Fruit fly (Drosophila melanogaster) whole organism, embryonic: Measurements from ENCODE around the gene Rabex-5.
A peak's percentile ranks its signal among the peaks of the same experiment; 100 is the strongest.

ENCODE experiments used
- Asciz ChIP-seq: fragments of 200-800 bp; sonication (Bioruptor generic); optimal IDR thresholded peaks from 2 replicates; lab custom pipeline; 2017; ENCODE audit warnings: missing biosample characterization, mild to moderate bottlenecking, missing genetic modification characterization, missing genetic modification reagents
- Atf6 ChIP-seq: fragments of 200-800 bp; sonication (Bioruptor generic); IDR thresholded peaks from 2 replicates; pipeline ENCODE4 v1.3.6; 2022; ENCODE audit warnings: missing biosample characterization, missing genetic modification characterization
- Bdp1 ChIP-seq: fragments of 200-800 bp; sonication (Bioruptor generic); optimal IDR thresholded peaks from 3 replicates; lab custom pipeline; 2016; ENCODE audit warnings: missing biosample characterization, missing genetic modification characterization
- CG11093 ChIP-seq: fragments of 200-800 bp; sonication (Bioruptor generic); IDR thresholded peaks from 3 replicates; pipeline ENCODE4 v1.3.6; 2022; ENCODE audit warnings: missing biosample characterization, missing genetic modification characterization
- CG11504 ChIP-seq: fragments of 200-800 bp; sonication (Bioruptor generic); optimal IDR thresholded peaks from 3 replicates; lab custom pipeline; 2019; ENCODE audit warnings: missing biosample characterization, mild to moderate bottlenecking, missing genetic modification characterization, moderate library complexity
- CG11696 ChIP-seq: fragments of 200-800 bp; sonication (Bioruptor generic); IDR thresholded peaks from 2 replicates; pipeline ENCODE4 v1.3.6; 2022; ENCODE audit warnings: missing biosample characterization, missing genetic modification characterization
- CG14050 ChIP-seq: fragments of 200-800 bp; sonication (Bioruptor generic); IDR thresholded peaks from 3 replicates; pipeline ENCODE4 v1.3.6; 2022; ENCODE audit warnings: missing biosample characterization, missing genetic modification characterization
- CG1529 ChIP-seq: fragments of 200-800 bp; sonication (Bioruptor generic); optimal IDR thresholded peaks from 3 replicates; lab custom pipeline; 2018; ENCODE audit warnings: missing biosample characterization, missing genetic modification characterization
- CG16863 ChIP-seq: fragments of 200-800 bp; sonication (Bioruptor generic); optimal IDR thresholded peaks from 3 replicates; lab custom pipeline; 2016; ENCODE audit warnings: missing biosample characterization, missing genetic modification characterization
- CG17328 ChIP-seq: fragments of 200-800 bp; sonication (Bioruptor generic); IDR thresholded peaks from 2 replicates; pipeline ENCODE4 v1.3.6; 2022; ENCODE audit warnings: missing biosample characterization, missing genetic modification characterization
- CG18764 ChIP-seq: fragments of 200-800 bp; sonication (Bioruptor generic); optimal IDR thresholded peaks from 3 replicates; lab custom pipeline; 2016; ENCODE audit warnings: missing biosample characterization, missing genetic modification characterization
- CG31441 ChIP-seq: fragments of 200-800 bp; sonication (Bioruptor generic); IDR thresholded peaks from 2 replicates; pipeline ENCODE4 v1.3.6; 2022; ENCODE audit warnings: missing biosample characterization, missing genetic modification characterization
- CG33557 ChIP-seq: fragments of 200-800 bp; sonication (Bioruptor generic); optimal IDR thresholded peaks from 2 replicates; lab custom pipeline; 2019; ENCODE audit warnings: missing biosample characterization, mild to moderate bottlenecking, missing genetic modification characterization, moderate library complexity
- CG34376 ChIP-seq: fragments of 200-800 bp; sonication (Bioruptor generic); optimal IDR thresholded peaks from 2 replicates; lab custom pipeline; 2018; ENCODE audit warnings: missing biosample characterization, mild to moderate bottlenecking, missing genetic modification characterization
- CG42726 ChIP-seq: fragments of 200-800 bp; sonication (Bioruptor generic); IDR thresholded peaks from 2 replicates; pipeline ENCODE4 v1.3.6; 2022; ENCODE audit warnings: missing biosample characterization, missing genetic modification characterization; ENCODE audit not compliant: partially characterized antibody
- CG7372 ChIP-seq: fragments of 200-800 bp; sonication (Bioruptor generic); IDR thresholded peaks from 2 replicates; pipeline ENCODE4 v1.3.6; 2022; ENCODE audit warnings: missing biosample characterization, missing genetic modification characterization
- CG7786 ChIP-seq: fragments of 200-800 bp; sonication (Bioruptor generic); optimal IDR thresholded peaks from 2 replicates; lab custom pipeline; 2016; ENCODE audit warnings: missing biosample characterization, missing genetic modification characterization
- CG7987 ChIP-seq: fragments of 200-800 bp; sonication (Bioruptor generic); optimal IDR thresholded peaks from 2 replicates; lab custom pipeline; 2018; ENCODE audit warnings: missing biosample characterization, mild to moderate bottlenecking, missing genetic modification characterization, moderate library complexity
- CG8359 ChIP-seq: fragments of 200-800 bp; sonication (Bioruptor generic); optimal IDR thresholded peaks from 2 replicates; lab custom pipeline; 2017; ENCODE audit warnings: missing biosample characterization, mild to moderate bottlenecking, missing genetic modification characterization, borderline replicate concordance
- CG9437 ChIP-seq: fragments of 200-800 bp; sonication (Bioruptor generic); optimal IDR thresholded peaks from 2 replicates; lab custom pipeline; 2018; ENCODE audit warnings: missing biosample characterization, mild to moderate bottlenecking, missing genetic modification characterization
- CG9876 ChIP-seq: fragments of 200-800 bp; sonication (Bioruptor generic); optimal IDR thresholded peaks from 2 replicates; lab custom pipeline; 2016; ENCODE audit warnings: missing biosample characterization, missing genetic modification characterization
- CTCF ChIP-seq: fragments of 200-800 bp; sonication (Bioruptor generic); optimal IDR thresholded peaks from 2 replicates; lab custom pipeline; 2017; ENCODE audit warnings: missing biosample characterization, mild to moderate bottlenecking, missing genetic modification characterization, moderate library complexity
- Camta ChIP-seq: fragments of 200-800 bp; sonication (Bioruptor generic); optimal IDR thresholded peaks from 2 replicates; lab custom pipeline; 2016; ENCODE audit warnings: missing biosample characterization, missing genetic modification characterization
- D ChIP-seq, 2 experiments: fragments of 200-800 bp in 1 of 2; fragments of >200 bp in 1 of 2; sonication (Bioruptor generic) in 1 of 2; optimal IDR thresholded peaks; 2 replicates in 1 of 2; 3 replicates in 1 of 2; lab custom pipeline; 2017; ENCODE audit warnings: mild to moderate bottlenecking in 1 of 2, missing biosample characterization in 1 of 2, missing genetic modification characterization in 1 of 2, missing genetic modification reagents in 1 of 2
- ERR ChIP-seq: fragments of 200-800 bp; sonication (Bioruptor generic); optimal IDR thresholded peaks from 2 replicates; lab custom pipeline; 2016; ENCODE audit warnings: missing biosample characterization, missing genetic modification characterization
- Fer2 ChIP-seq: fragments of 200-800 bp; sonication (Bioruptor generic); optimal IDR thresholded peaks from 2 replicates; lab custom pipeline; 2018; ENCODE audit warnings: missing biosample characterization, mild to moderate bottlenecking, missing genetic modification characterization, moderate library complexity
- Gsc ChIP-seq: fragments of 200-800 bp; sonication (Bioruptor generic); IDR thresholded peaks from 2 replicates; pipeline ENCODE4 v1.3.6; 2022; ENCODE audit warnings: missing biosample characterization, missing genetic modification characterization
- Hmr ChIP-seq: fragments of 200-800 bp; sonication (Bioruptor generic); optimal IDR thresholded peaks from 3 replicates; lab custom pipeline; 2017; ENCODE audit warnings: mild to moderate bottlenecking, missing biosample characterization, missing genetic modification reagents, missing genetic modification characterization
- Hr39 ChIP-seq: fragments of >200 bp; optimal IDR thresholded peaks from 2 replicates; lab custom pipeline; 2017
- Kr ChIP-seq: fragments of 200-800 bp; sonication (Bioruptor generic); optimal IDR thresholded peaks from 2 replicates; lab custom pipeline; 2017; ENCODE audit warnings: missing biosample characterization, mild to moderate bottlenecking, missing genetic modification characterization
- Med ChIP-seq: fragments of 200-800 bp; sonication (Bioruptor generic); peaks from one replicate; lab custom pipeline; 2016; ENCODE audit warnings: missing biosample characterization, missing genetic modification characterization, mild to moderate bottlenecking, inconsistent platforms, moderate library complexity
- Mrtf ChIP-seq: fragments of 200-800 bp; sonication (Bioruptor generic); IDR thresholded peaks from 3 replicates; pipeline ENCODE4 v1.3.6; 2022; ENCODE audit warnings: missing biosample characterization, missing genetic modification characterization
- Poxn ChIP-seq: fragments of 200-800 bp; sonication (Bioruptor generic); IDR thresholded peaks from 2 replicates; pipeline ENCODE4 v1.3.6; 2022; ENCODE audit warnings: missing biosample characterization, missing genetic modification characterization
- Side ChIP-seq: fragments of 200-800 bp; sonication (Bioruptor generic); optimal IDR thresholded peaks from 2 replicates; lab custom pipeline; 2016; ENCODE audit warnings: missing biosample characterization, missing genetic modification characterization
- Six4 ChIP-seq: fragments of 200-800 bp; sonication (Bioruptor generic); optimal IDR thresholded peaks from 2 replicates; lab custom pipeline; 2016; ENCODE audit warnings: missing biosample characterization, missing genetic modification characterization
- Xbp1 ChIP-seq: fragments of 200-800 bp; sonication (Bioruptor generic); optimal IDR thresholded peaks from 3 replicates; lab custom pipeline; 2016; ENCODE audit warnings: missing biosample characterization, mild to moderate bottlenecking, missing genetic modification characterization
- br ChIP-seq: fragments of >200 bp; optimal IDR thresholded peaks from 2 replicates; lab custom pipeline; 2017
- dysf ChIP-seq: fragments of 200-800 bp; sonication (Bioruptor generic); IDR thresholded peaks from 3 replicates; pipeline ENCODE4 v1.3.6; 2022; ENCODE audit warnings: missing biosample characterization, missing genetic modification characterization
- esg ChIP-seq: fragments of 200-800 bp; sonication (Bioruptor generic); conservative IDR thresholded peaks from 2 replicates; pipeline ENCODE4 v1.3.6; 2022; ENCODE audit warnings: missing biosample characterization, missing genetic modification characterization
- fu2 ChIP-seq: fragments of 200-800 bp; sonication (Bioruptor generic); optimal IDR thresholded peaks from 2 replicates; lab custom pipeline; 2016; ENCODE audit warnings: missing biosample characterization, missing genetic modification characterization
- gem ChIP-seq: fragments of 200-800 bp; sonication (Bioruptor generic); optimal IDR thresholded peaks from 2 replicates; lab custom pipeline; 2019; ENCODE audit warnings: missing biosample characterization, mild to moderate bottlenecking, missing genetic modification characterization, moderate library complexity
- h ChIP-seq: fragments of >200 bp; optimal IDR thresholded peaks from 2 replicates; lab custom pipeline; 2017
- insv ChIP-seq, 2 experiments: fragments of 200-800 bp; sonication (Bioruptor generic); optimal IDR thresholded peaks; 3 replicates each; lab custom pipeline; 2016 to 2018; ENCODE audit warnings: missing biosample characterization in 2 of 2, missing genetic modification characterization in 2 of 2
- jumu ChIP-seq: fragments of 200-800 bp; sonication (Bioruptor generic); optimal IDR thresholded peaks from 3 replicates; lab custom pipeline; 2016; ENCODE audit warnings: missing biosample characterization, missing genetic modification characterization
- kay ChIP-seq: fragments of 200-800 bp; sonication (Bioruptor generic); optimal IDR thresholded peaks from 2 replicates; lab custom pipeline; 2016; ENCODE audit warnings: missing biosample characterization, missing genetic modification characterization
- lbe ChIP-seq: fragments of 200-800 bp; sonication (Bioruptor generic); optimal IDR thresholded peaks from 2 replicates; lab custom pipeline; 2016; ENCODE audit warnings: missing biosample characterization, mild to moderate bottlenecking, missing genetic modification characterization
- row ChIP-seq: fragments of 200-800 bp; sonication (Bioruptor generic); IDR thresholded peaks from 3 replicates; pipeline ENCODE4 v1.3.6; 2022; ENCODE audit warnings: missing biosample characterization, missing genetic modification characterization
- sima ChIP-seq: fragments of 200-800 bp; sonication (Bioruptor generic); optimal IDR thresholded peaks from 2 replicates; lab custom pipeline; 2016; ENCODE audit warnings: missing biosample characterization, missing genetic modification characterization
- stc ChIP-seq: fragments of 200-800 bp; sonication (Bioruptor generic); IDR thresholded peaks from 2 replicates; pipeline ENCODE4 v1.3.6; 2022; ENCODE audit warnings: missing biosample characterization, missing genetic modification characterization
- tx ChIP-seq: fragments of 200-800 bp; sonication (Bioruptor generic); optimal IDR thresholded peaks from 2 replicates; lab custom pipeline; 2016; ENCODE audit warnings: missing biosample characterization, missing genetic modification characterization
- unc-4 ChIP-seq: fragments of 200-800 bp; sonication (Bioruptor generic); IDR thresholded peaks from 2 replicates; pipeline ENCODE4 v1.3.6; 2022; ENCODE audit warnings: missing biosample characterization, missing genetic modification characterization; ENCODE audit not compliant: partially characterized antibody

The Rabex-5 gene

dm6 chr3L:1334571-1335427 lies 39.1 kb downstream of the Rabex-5 start, which contains the start of the genes Hmbs and CG2211 (continued):
- peak; percentile 90 for TF ChIP-seq Camta
- peak; percentile 87 for TF ChIP-seq tx (GFP tag; lab: Kevin White, UChicago)
- no peak for TF ChIP-seq Hr39
- no peak for TF ChIP-seq h (lab: Kevin White, UChicago)
- peak; percentile 31 for TF ChIP-seq CTCF (GFP tag; lab: Kevin White, UChicago)
- TF ChIP-seq Fer2 (tag; lab: Kevin White, UChicago): peak; percentile 82
- TF ChIP-seq CG16863 (GFP tag; lab: Kevin White, UChicago): peak; percentile 88
- TF ChIP-seq sima: peak; percentile 55
- peak; percentile 44 for TF ChIP-seq CG1529 (GFP tag; lab: Kevin White, UChicago)
- TF ChIP-seq Mrtf (GFP tag; lab: Robert Waterston, UW): peak; percentile 86
- no peak for TF ChIP-seq CG11504
- no peak for TF ChIP-seq CG8359 (GFP tag; lab: Kevin White, UChicago)
- no peak for TF ChIP-seq Kr (GFP tag; lab: Kevin White, UChicago)
- peak; percentile 76; the same call in 2 of the 3 replicates for TF ChIP-seq CG11093
- peak; percentile 79 for TF ChIP-seq Bdp1 (GFP tag; lab: Kevin White, UChicago)
- no peak for TF ChIP-seq Gsc (GFP tag; lab: Robert Waterston, UW)
- peak; percentile 86 for TF ChIP-seq lbe (GFP tag; lab: Kevin White, UChicago)
- peak; percentile 88 for TF ChIP-seq Atf6 (GFP tag; lab: Robert Waterston, UW)
- peak; percentile 79 for TF ChIP-seq CG33557 (GFP tag; lab: Kevin White, UChicago)
- TF ChIP-seq stc (GFP tag; lab: Robert Waterston, UW): peak; percentile 75
- TF ChIP-seq fu2 (GFP tag; lab: Kevin White, UChicago): peak; percentile 84
- peak; percentile 85 for TF ChIP-seq Six4 (GFP tag; lab: Kevin White, UChicago)
- TF ChIP-seq br (lab: Kevin White, UChicago): no peak
- peak; percentile 73 for TF ChIP-seq CG11696 (GFP tag; lab: Robert Waterston, UW)
- peak; percentile 89 for TF ChIP-seq CG17328 (GFP tag; lab: Robert Waterston, UW)
- TF ChIP-seq CG9876 (GFP tag; lab: Kevin White, UChicago): peak; percentile 84
- TF ChIP-seq CG7987 (GFP tag; lab: Kevin White, UChicago): peak; percentile 73
- peak; percentile 74 for TF ChIP-seq Side (GFP tag; lab: Kevin White, UChicago)
- TF ChIP-seq jumu: peak; percentile 84
- peak; percentile 75 for TF ChIP-seq esg (GFP tag; lab: Robert Waterston, UW)
- TF ChIP-seq Xbp1 (GFP tag; lab: Kevin White, UChicago): peak; percentile 91
- peak; percentile 30 for TF ChIP-seq Asciz (GFP tag; lab: Kevin White, UChicago)
- TF ChIP-seq unc-4 (GFP tag; lab: Robert Waterston, UW): peak; percentile 48; the same call in 1 of the 2 replicates
- peak; percentile 60 for TF ChIP-seq CG42726
- peak; percentile 38 to 93 for TF ChIP-seq insv (GFP tag; optimal IDR thresholded peaks at IDR 0.05; lab: Kevin White, UChicago)
- TF ChIP-seq CG31441: peak; percentile 92
- peak; percentile 82 for TF ChIP-seq CG7372
- TF ChIP-seq CG9437: peak; percentile 34
- TF ChIP-seq CG7786 (GFP tag; lab: Kevin White, UChicago): peak; percentile 89
- TF ChIP-seq dysf (GFP tag; lab: Robert Waterston, UW): peak; percentile 89
- peak; percentile 96 for TF ChIP-seq row (GFP tag; lab: Robert Waterston, UW)
- peak; percentile 89 for TF ChIP-seq gem (tag; lab: Kevin White, UChicago)
- TF ChIP-seq Med (GFP tag; lab: Kevin White, UChicago): peak; percentile 98
- TF ChIP-seq ERR (GFP tag; lab: Kevin White, UChicago): peak; percentile 73
- no peak for TF ChIP-seq D (optimal IDR thresholded peaks at IDR 0.05; lab: Kevin White, UChicago)
- peak; percentile 63 for TF ChIP-seq D (GFP tag; optimal IDR thresholded peaks at IDR 0.05; lab: Kevin White, UChicago)
- TF ChIP-seq CG34376 (GFP tag; lab: Kevin White, UChicago): peak; percentile 71
- TF ChIP-seq Hmr: peak; percentile 82
- peak; percentile 72 for TF ChIP-seq CG14050 (GFP tag; lab: Robert Waterston, UW)
- peak; percentile 80 for TF ChIP-seq CG18764 (GFP tag; lab: Kevin White, UChicago)
- TF ChIP-seq Poxn: peak; percentile 18; the same call in 1 of the 2 replicates
- TF ChIP-seq kay (GFP tag; lab: Kevin White, UChicago): peak; percentile 90
